Fruit fly (Drosophila melanogaster) whole organism, embryonic: ENCODE results near the gene CG11309.
A peak's percentile ranks its signal among the peaks of the same experiment; 100 is the strongest.

Experiments used
- B-H2 ChIP-seq: fragments of 200-800 bp; sonication (Bioruptor generic); optimal IDR thresholded peaks from 2 replicates; lab custom pipeline; 2018; ENCODE audit warnings: missing biosample characterization, mild to moderate bottlenecking, missing genetic modification characterization
- BtbVII ChIP-seq: fragments of 200-800 bp; sonication (Bioruptor generic); optimal IDR thresholded peaks from 3 replicates; lab custom pipeline; 2017; ENCODE audit warnings: missing biosample characterization, mild to moderate bottlenecking, missing genetic modification characterization
- Bteb2 ChIP-seq: fragments of 200-800 bp; sonication (Bioruptor generic); optimal IDR thresholded peaks from 2 replicates; lab custom pipeline; 2016; ENCODE audit warnings: missing biosample characterization, missing genetic modification characterization
- CG11398 ChIP-seq: fragments of 200-800 bp; sonication (Bioruptor generic); optimal IDR thresholded peaks from 2 replicates; lab custom pipeline; 2016; ENCODE audit warnings: missing biosample characterization, missing genetic modification characterization
- CG1529 ChIP-seq: fragments of 200-800 bp; sonication (Bioruptor generic); optimal IDR thresholded peaks from 3 replicates; lab custom pipeline; 2018; ENCODE audit warnings: missing biosample characterization, missing genetic modification characterization
- CG18764 ChIP-seq: fragments of 200-800 bp; sonication (Bioruptor generic); optimal IDR thresholded peaks from 3 replicates; lab custom pipeline; 2016; ENCODE audit warnings: missing biosample characterization, missing genetic modification characterization
- CG2116 ChIP-seq: fragments of 200-800 bp; sonication (Bioruptor generic); optimal IDR thresholded peaks from 3 replicates; lab custom pipeline; 2018; ENCODE audit warnings: missing biosample characterization, mild to moderate bottlenecking, missing genetic modification characterization
- CG2129 ChIP-seq: fragments of 200-800 bp; sonication (Bioruptor generic); IDR thresholded peaks from 2 replicates; pipeline ENCODE4 v1.3.6; 2022; ENCODE audit warnings: missing biosample characterization, missing genetic modification characterization; ENCODE audit not compliant: partially characterized antibody
- CG30020 ChIP-seq: fragments of 200-800 bp; optimal IDR thresholded peaks from 2 replicates; lab custom pipeline; 2019; ENCODE audit warnings: missing biosample characterization, mild to moderate bottlenecking, missing genetic modification characterization, moderate library complexity
- CG32772 ChIP-seq: fragments of 200-800 bp; sonication (Bioruptor generic); IDR thresholded peaks from 2 replicates; pipeline ENCODE4 v1.3.6; 2022; ENCODE audit warnings: missing biosample characterization, missing genetic modification characterization
- CG34224 ChIP-seq: fragments of 200-800 bp; sonication (Bioruptor generic); IDR thresholded peaks from 3 replicates; pipeline ENCODE4 v1.3.6; 2022; ENCODE audit warnings: missing biosample characterization, missing genetic modification characterization; ENCODE audit not compliant: partially characterized antibody
- CG34376 ChIP-seq: fragments of 200-800 bp; sonication (Bioruptor generic); optimal IDR thresholded peaks from 2 replicates; lab custom pipeline; 2018; ENCODE audit warnings: missing biosample characterization, mild to moderate bottlenecking, missing genetic modification characterization
- CG6254 ChIP-seq: fragments of 200-800 bp; sonication (Bioruptor generic); optimal IDR thresholded peaks from 3 replicates; lab custom pipeline; 2017; ENCODE audit warnings: mild to moderate bottlenecking, missing biosample characterization, missing genetic modification reagents, missing genetic modification characterization
- CG6683 ChIP-seq: fragments of 200-800 bp; sonication (Bioruptor generic); optimal IDR thresholded peaks from 2 replicates; lab custom pipeline; 2017; ENCODE audit warnings: missing biosample characterization, mild to moderate bottlenecking, missing genetic modification characterization, missing genetic modification reagents
- CG7928 ChIP-seq: fragments of 200-800 bp; sonication (Bioruptor generic); optimal IDR thresholded peaks from 2 replicates; lab custom pipeline; 2017; ENCODE audit warnings: missing biosample characterization, mild to moderate bottlenecking, missing genetic modification characterization
- CG8924 ChIP-seq: fragments of 200-800 bp; optimal IDR thresholded peaks from 3 replicates; lab custom pipeline; 2019; ENCODE audit warnings: missing biosample characterization, mild to moderate bottlenecking, missing genetic modification characterization, moderate library complexity
- CG9609 ChIP-seq: fragments of 200-800 bp; sonication (Bioruptor generic); optimal IDR thresholded peaks from 3 replicates; lab custom pipeline; 2016; ENCODE audit warnings: missing biosample characterization, missing genetic modification characterization
- Camta ChIP-seq: fragments of 200-800 bp; sonication (Bioruptor generic); optimal IDR thresholded peaks from 2 replicates; lab custom pipeline; 2016; ENCODE audit warnings: missing biosample characterization, missing genetic modification characterization
- Gug ChIP-seq: fragments of 200-800 bp; sonication (Bioruptor generic); IDR thresholded peaks from 4 replicates; pipeline ENCODE4 v1.3.6; 2022; ENCODE audit warnings: missing biosample characterization, missing genetic modification characterization
- HLH4C ChIP-seq: fragments of 200-800 bp; sonication (Bioruptor generic); IDR thresholded peaks from 3 replicates; pipeline ENCODE4 v1.3.6; 2022; ENCODE audit warnings: missing biosample characterization, missing genetic modification characterization; ENCODE audit not compliant: partially characterized antibody
- HLH54F ChIP-seq: fragments of 200-800 bp; sonication (Bioruptor generic); optimal IDR thresholded peaks from 3 replicates; lab custom pipeline; 2016; ENCODE audit warnings: missing biosample characterization, missing genetic modification characterization
- Hr51 ChIP-seq, 2 experiments: fragments of 200-800 bp; sonication (Bioruptor generic); optimal IDR thresholded peaks; 2 replicates in 1 of 2; 3 replicates in 1 of 2; lab custom pipeline; 2016 to 2018; ENCODE audit warnings: missing biosample characterization in 2 of 2, missing genetic modification characterization in 2 of 2, mild to moderate bottlenecking in 1 of 2, moderate library complexity in 1 of 2
- Lhr ChIP-seq: fragments of 200-800 bp; sonication (Bioruptor generic); optimal IDR thresholded peaks from 3 replicates; lab custom pipeline; 2017; ENCODE audit warnings: mild to moderate bottlenecking, missing biosample characterization, missing genetic modification reagents, missing genetic modification characterization
- Max ChIP-seq: fragments of 200-800 bp; sonication (Bioruptor generic); optimal IDR thresholded peaks from 2 replicates; lab custom pipeline; 2016; ENCODE audit warnings: missing biosample characterization, mild to moderate bottlenecking, missing genetic modification characterization
- Med ChIP-seq: fragments of 200-800 bp; sonication (Bioruptor generic); peaks from one replicate; lab custom pipeline; 2016; ENCODE audit warnings: missing biosample characterization, missing genetic modification characterization, mild to moderate bottlenecking, inconsistent platforms, moderate library complexity
- Optix ChIP-seq: fragments of 200-800 bp; sonication (Bioruptor generic); IDR thresholded peaks from 3 replicates; pipeline ENCODE4 v1.3.6; 2022; ENCODE audit warnings: missing biosample characterization, missing genetic modification characterization
- Sin3A ChIP-seq: fragments of >200 bp; optimal IDR thresholded peaks from 2 replicates; lab custom pipeline; 2018
- Sox102F ChIP-seq: fragments of 200-800 bp; sonication (Bioruptor generic); optimal IDR thresholded peaks from 2 replicates; lab custom pipeline; 2018; ENCODE audit warnings: missing biosample characterization, mild to moderate bottlenecking, missing genetic modification characterization, moderate library complexity
- Taf1 ChIP-seq: fragments of 200-800 bp; sonication (Bioruptor generic); IDR thresholded peaks from 2 replicates; pipeline ENCODE4 v1.3.6; 2022; ENCODE audit warnings: missing biosample characterization, missing genetic modification characterization
- ase ChIP-seq: fragments of 200-800 bp; sonication (Bioruptor generic); IDR thresholded peaks from 3 replicates; pipeline ENCODE4 v1.3.6; 2022; ENCODE audit warnings: missing biosample characterization, missing genetic modification characterization
- dmrt11E ChIP-seq: fragments of 200-800 bp; sonication (Bioruptor generic); optimal IDR thresholded peaks from 3 replicates; lab custom pipeline; 2018; ENCODE audit warnings: missing biosample characterization, mild to moderate bottlenecking, missing genetic modification characterization, moderate library complexity
- ems ChIP-seq: fragments of 200-800 bp; sonication (Bioruptor generic); optimal IDR thresholded peaks from 3 replicates; lab custom pipeline; 2016; ENCODE audit warnings: missing biosample characterization, missing genetic modification characterization
- fd102C ChIP-seq: fragments of 200-800 bp; sonication (Bioruptor generic); optimal IDR thresholded peaks from 2 replicates; lab custom pipeline; 2018; ENCODE audit warnings: missing biosample characterization, mild to moderate bottlenecking, missing genetic modification characterization, moderate library complexity
- gsb ChIP-seq: fragments of 200-800 bp; sonication (Bioruptor generic); IDR thresholded peaks from 2 replicates; pipeline ENCODE4 v1.3.6; 2022; ENCODE audit warnings: missing biosample characterization, missing genetic modification characterization
- gsb-n ChIP-seq: fragments of 200-800 bp; sonication (Bioruptor generic); optimal IDR thresholded peaks from 3 replicates; lab custom pipeline; 2018; ENCODE audit warnings: missing biosample characterization, mild to moderate bottlenecking, missing genetic modification characterization
- kah ChIP-seq: fragments of 200-800 bp; sonication (Bioruptor generic); optimal IDR thresholded peaks from 2 replicates; lab custom pipeline; 2018; ENCODE audit warnings: missing biosample characterization, mild to moderate bottlenecking, missing genetic modification characterization
- mirr ChIP-seq: fragments of 200-800 bp; sonication (Bioruptor generic); optimal IDR thresholded peaks from 3 replicates; lab custom pipeline; 2018; ENCODE audit warnings: missing biosample characterization, mild to moderate bottlenecking, missing genetic modification characterization
- row ChIP-seq: fragments of 200-800 bp; sonication (Bioruptor generic); IDR thresholded peaks from 3 replicates; pipeline ENCODE4 v1.3.6; 2022; ENCODE audit warnings: missing biosample characterization, missing genetic modification characterization
- sob ChIP-seq: fragments of 200-800 bp; sonication (Bioruptor generic); IDR thresholded peaks from 2 replicates; pipeline ENCODE4 v1.3.6; 2022; ENCODE audit warnings: missing biosample characterization, missing genetic modification characterization
- stwl ChIP-seq: fragments of 200-800 bp; sonication (Bioruptor generic); optimal IDR thresholded peaks from 3 replicates; lab custom pipeline; 2018; ENCODE audit warnings: missing biosample characterization, mild to moderate bottlenecking, missing genetic modification characterization, moderate library complexity
- tin ChIP-seq: fragments of 200-800 bp; sonication (Bioruptor generic); optimal IDR thresholded peaks from 3 replicates; lab custom pipeline; 2016; ENCODE audit warnings: missing biosample characterization, missing genetic modification characterization
- wek ChIP-seq: fragments of 200-800 bp; sonication (Bioruptor generic); optimal IDR thresholded peaks from 3 replicates; lab custom pipeline; 2018; ENCODE audit warnings: missing biosample characterization, mild to moderate bottlenecking, missing genetic modification characterization, moderate library complexity
- wor ChIP-seq: fragments of 200-800 bp; sonication (Bioruptor generic); IDR thresholded peaks from 2 replicates; pipeline ENCODE4 v1.3.6; 2022; ENCODE audit warnings: missing biosample characterization, missing genetic modification characterization
- zf30C ChIP-seq: fragments of 200-800 bp; sonication (Bioruptor generic); optimal IDR thresholded peaks from 3 replicates; lab custom pipeline; 2018; ENCODE audit warnings: missing biosample characterization, mild to moderate bottlenecking, missing genetic modification characterization

CG11309 gene

DNA sequence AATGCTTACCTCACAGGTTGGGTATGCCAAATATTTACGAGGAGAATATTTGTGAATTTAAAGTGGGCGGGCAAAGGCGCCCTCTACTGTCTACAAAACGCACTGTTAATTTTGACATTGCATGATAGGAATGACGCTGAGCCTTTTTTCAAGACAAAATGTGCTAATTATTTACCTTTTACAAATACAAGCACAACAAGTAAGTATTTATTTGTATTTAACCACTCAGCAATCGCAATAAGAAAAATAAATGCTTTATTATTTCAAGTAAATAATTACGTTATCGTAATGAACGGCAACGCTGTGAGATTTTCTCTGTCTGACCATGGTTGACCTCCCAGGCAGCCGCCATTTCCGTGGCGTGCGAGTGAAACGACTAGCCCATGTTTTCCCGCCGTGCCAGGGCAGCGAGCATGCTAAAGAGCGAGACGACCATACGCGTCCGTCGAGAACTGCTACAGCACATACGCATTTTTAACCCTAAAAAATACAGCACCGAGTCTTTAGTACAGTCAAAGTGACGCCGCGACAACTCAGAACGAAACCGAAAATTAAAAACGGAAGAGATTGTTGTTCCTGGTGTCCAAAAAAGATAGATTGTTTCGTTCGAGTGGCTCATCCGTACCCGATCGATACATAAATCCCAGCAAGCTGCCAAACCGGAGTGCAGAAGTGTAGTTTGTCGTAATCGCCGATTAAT lies 18.7 kb downstream of the CG11309 start, which contains the start of the genes CG12974 and pzg (continued):
- TF ChIP-seq sob (peak; percentile 93), CG6683 (GFP tag; lab: Kevin White, UChicago) (no peak), CG6254 (no peak), CG34224 (GFP tag; lab: Robert Waterston, UW) (peak; percentile 69; the same call in 1 of the 3 replicates), BtbVII (GFP tag; lab: Kevin White, UChicago) (peak; percentile 27), Sox102F (peak; percentile 90), mirr (GFP tag; lab: Kevin White, UChicago) (no peak), B-H2 (GFP tag; lab: Kevin White, UChicago) (peak; percentile 81), CG30020 (tag; lab: Kevin White, UChicago) (peak; percentile 80), CG11398 (GFP tag; lab: Kevin White, UChicago) (peak; percentile 40), stwl (tag; lab: Kevin White, UChicago) (peak; percentile 61), Camta (GFP tag; lab: Kevin White, UChicago) (peak; percentile 32), row (GFP tag; lab: Robert Waterston, UW) (peak; percentile 88), ems (GFP tag; lab: Kevin White, UChicago) (peak; percentile 63), Lhr (peak; percentile 85), dmrt11E (tag; lab: Kevin White, UChicago) (peak; percentile 95), gsb (GFP tag; lab: Robert Waterston, UW) (peak; percentile 70), ase (GFP tag; lab: Robert Waterston, UW) (peak; percentile 81), CG34376 (GFP tag; lab: Kevin White, UChicago) (no peak), HLH4C (GFP tag; lab: Robert Waterston, UW) (peak; percentile 83), CG9609 (GFP tag; lab: Kevin White, UChicago) (peak; percentile 81), CG7928 (GFP tag; lab: Kevin White, UChicago) (peak; percentile 69), Sin3A (lab: Kevin White, UChicago) (peak; percentile 90), CG18764 (GFP tag; lab: Kevin White, UChicago) (peak; percentile 97), gsb-n (tag; lab: Kevin White, UChicago) (peak; percentile 54), tin (peak; percentile 64), Optix (GFP tag; lab: Robert Waterston, UW) (peak; percentile 83; the same call in 2 of the 3 replicates), wor (GFP tag; lab: Robert Waterston, UW) (peak; percentile 92), Max (GFP tag; lab: Kevin White, UChicago) (peak; percentile 82), CG2129 (GFP tag; lab: Robert Waterston, UW) (no peak), Taf1 (GFP tag; lab: Robert Waterston, UW) (0 out of 2 replicates have a peak, but pooled peaks have one; percentile 14), kah (peak; percentile 38), Hr51 (GFP tag; optimal IDR thresholded peaks at IDR 0.05; lab: Kevin White, UChicago) (peak; percentile 55 to 85), fd102C (no peak), Gug (GFP tag; lab: Robert Waterston, UW) (no peak), zf30C (GFP tag; lab: Kevin White, UChicago) (no peak), wek (GFP tag; lab: Kevin White, UChicago) (peak; percentile 19), Bteb2 (GFP tag; lab: Kevin White, UChicago) (peak; percentile 62), CG32772 (GFP tag; lab: Robert Waterston, UW) (peak; percentile 87), HLH54F (GFP tag; lab: Kevin White, UChicago) (peak; percentile 85), CG2116 (peak; percentile 69), CG1529 (GFP tag; lab: Kevin White, UChicago) (peak; percentile 46), CG8924 (tag; lab: Kevin White, UChicago) (peak; percentile 87), Med (GFP tag; lab: Kevin White, UChicago) (peak; percentile 96)
